Fruit fly (Drosophila melanogaster): ENCODE results near the gene CG32264.

The CG32264 gene

dm6 chr3L:3752739-3753138 lies 53.5 kb downstream of the CG32264 start (continued):
- TF ChIP-seq sc (optimal IDR thresholded peaks at IDR 0.05) (no peak), sc (GFP tag; optimal IDR thresholded peaks at IDR 0.05) (no peak), row (GFP tag; IDR thresholded peaks at IDR 0.05) (no peak), CG32772 (GFP tag; IDR thresholded peaks at IDR 0.05) (no peak), luna (GFP tag; optimal IDR thresholded peaks at IDR 0.05) (no peak), CoRest (tag; optimal IDR thresholded peaks at IDR 0.05) (no peak), CG10431 (GFP tag; optimal IDR thresholded peaks at IDR 0.05) (no peak), Awh (GFP tag; IDR thresholded peaks at IDR 0.05) (no peak), CG8359 (GFP tag; optimal IDR thresholded peaks at IDR 0.05; ENCODE audit: borderline replicate concordance) (no peak), Dp (GFP tag; optimal IDR thresholded peaks at IDR 0.05) (peak; percentile 11), CG14050 (GFP tag; IDR thresholded peaks at IDR 0.05) (no peak), phol (tag; optimal IDR thresholded peaks at IDR 0.05) (no peak), crc (GFP tag; optimal IDR thresholded peaks at IDR 0.05) (no peak), sob (GFP tag; IDR thresholded peaks at IDR 0.05) (no peak), chm (GFP tag; IDR thresholded peaks at IDR 0.05) (no peak), CG9727 (GFP tag; optimal IDR thresholded peaks at IDR 0.05) (no peak), Neu2 (GFP tag; optimal IDR thresholded peaks at IDR 0.05; ENCODE audit: borderline replicate concordance) (no peak), Myb (GFP tag; optimal IDR thresholded peaks at IDR 0.05) (peak; percentile 51), Gug (GFP tag; IDR thresholded peaks at IDR 0.05) (no peak), eve (GFP tag; optimal IDR thresholded peaks at IDR 0.05) (peak in 1 of 2 experiments; percentile 69), chinmo (GFP tag; IDR thresholded peaks at IDR 0.05; ENCODE audit: partially characterized antibody) (no peak), CG6791 (GFP tag; IDR thresholded peaks at IDR 0.05; ENCODE audit: partially characterized antibody) (no peak), CG11723 (GFP tag; optimal IDR thresholded peaks at IDR 0.05) (no peak), Hmr (GFP tag; optimal IDR thresholded peaks at IDR 0.05) (no peak), CG6854 (GFP tag; optimal IDR thresholded peaks at IDR 0.05) (no peak), pita (GFP tag; optimal IDR thresholded peaks at IDR 0.05) (peak; percentile 5), CG5953 (GFP tag; IDR thresholded peaks at IDR 0.05) (no peak), esg (GFP tag; conservative IDR thresholded peaks at IDR 0.05) (no peak), CG10366 (GFP tag; IDR thresholded peaks at IDR 0.05) (no peak)

- TF ChIP-seq CG10543 (GFP tag; optimal IDR thresholded peaks at IDR 0.05) (no peak), nom (GFP tag; optimal IDR thresholded peaks at IDR 0.05) (no peak), Nf-YC (tag; optimal IDR thresholded peaks at IDR 0.05) (peak; percentile 48), NK7.1 (GFP tag; optimal IDR thresholded peaks at IDR 0.05) (no peak), corto (GFP tag; optimal IDR thresholded peaks at IDR 0.05) (no peak), CG3163 (GFP tag; optimal IDR thresholded peaks at IDR 0.05) (peak; percentile 55), Trl (optimal IDR thresholded peaks at IDR 0.05) (peak; percentile 47 to 68), Trl (GFP tag; optimal IDR thresholded peaks at IDR 0.05) (no peak)
Measured at dm6 chr3L:3747276-3747675, 59.0 kb downstream of the CG32264 start.

dm6 chr3L:3733039-3733599 lies 73.1 kb downstream of the CG32264 start:
- TF ChIP-seq CG2678 (tag; optimal IDR thresholded peaks at IDR 0.05), result no peak
- peak; percentile 97 for TF ChIP-seq sd (tag; optimal IDR thresholded peaks at IDR 0.05)
- peak; percentile 60 for TF ChIP-seq ftz-f1 (GFP tag; optimal IDR thresholded peaks at IDR 0.05)
- TF ChIP-seq chinmo (GFP tag; IDR thresholded peaks at IDR 0.05; ENCODE audit: partially characterized antibody), result 0 out of 4 replicates have a peak, but pooled peaks have one; percentile 50
- peak; percentile 76 for TF ChIP-seq CG12769 (tag; optimal IDR thresholded peaks at IDR 0.05)
- TF ChIP-seq HLHmδ (GFP tag; optimal IDR thresholded peaks at IDR 0.05), result no peak
- TF ChIP-seq CG6854 (GFP tag; optimal IDR thresholded peaks at IDR 0.05), result no peak
